Fruit fly (Drosophila melanogaster): ENCODE data around the gene CtsB.

Gene CtsB

dm6 chrX:13737939-13738338 is 44.0 kb downstream of the CtsB start, which contains the start of gene CG11134 (continued):
- TF ChIP-seq gt (GFP tag; IDR thresholded peaks at IDR 0.05) (no peak), Dref (GFP tag; IDR thresholded peaks at IDR 0.05) (peak; percentile 64), ci (GFP tag; IDR thresholded peaks at IDR 0.05) (no peak), B-H1 (GFP tag; IDR thresholded peaks at IDR 0.05) (no peak), schlank (tag; optimal IDR thresholded peaks at IDR 0.05) (no peak), CG12659 (GFP tag; optimal IDR thresholded peaks at IDR 0.05) (no peak), nmo (GFP tag; optimal IDR thresholded peaks at IDR 0.05) (no peak), HLHmδ (GFP tag; optimal IDR thresholded peaks at IDR 0.05) (no peak), HLH4C (GFP tag; IDR thresholded peaks at IDR 0.05; ENCODE audit: partially characterized antibody) (peak; percentile 60; the same call in 2 of the 3 replicates), CG11560 (tag; IDR thresholded peaks at IDR 0.05) (no peak), CG10274 (GFP tag; optimal IDR thresholded peaks at IDR 0.05) (no peak), mam (GFP tag; optimal IDR thresholded peaks at IDR 0.05) (no peak), CG10209 (GFP tag; optimal IDR thresholded peaks at IDR 0.05) (no peak), sens-2 (GFP tag; IDR thresholded peaks at IDR 0.05) (no peak), wor (GFP tag; IDR thresholded peaks at IDR 0.05) (no peak), lab (GFP tag; optimal IDR thresholded peaks at IDR 0.05) (no peak), CG17361 (GFP tag; IDR thresholded peaks at IDR 0.05) (no peak), Myb (GFP tag; optimal IDR thresholded peaks at IDR 0.05) (peak; percentile 61), ara (GFP tag; IDR thresholded peaks at IDR 0.05) (no peak), CG6272 (GFP tag; IDR thresholded peaks at IDR 0.05) (no peak), Stat92E (GFP tag; optimal IDR thresholded peaks at IDR 0.05) (no peak), jigr1 (GFP tag; IDR thresholded peaks at IDR 0.05) (no peak), CG12942 (GFP tag; optimal IDR thresholded peaks at IDR 0.05) (no peak), Sox100B (GFP tag; optimal IDR thresholded peaks at IDR 0.05) (no peak), tna (GFP tag; IDR thresholded peaks at IDR 0.05; ENCODE audit: partially characterized antibody) (peak; percentile 58), CG17328 (GFP tag; IDR thresholded peaks at IDR 0.05) (no peak), NfI (GFP tag; optimal IDR thresholded peaks at IDR 0.05) (no peak), aop (GFP tag; IDR thresholded peaks at IDR 0.05) (no peak), CG9876 (GFP tag; optimal IDR thresholded peaks at IDR 0.05) (no peak), dmrt99B (tag; optimal IDR thresholded peaks at IDR 0.05) (no peak), CG2875 (GFP tag; optimal IDR thresholded peaks at IDR 0.05) (no peak), slp2 (GFP tag; optimal IDR thresholded peaks at IDR 0.05) (no peak), cad (GFP tag; optimal IDR thresholded peaks at IDR 0.05) (no peak), zfh1 (GFP tag; IDR thresholded peaks at IDR 0.05) (no peak)

- peak; percentile 84 for TF ChIP-seq unc-4 (GFP tag; IDR thresholded peaks at IDR 0.05; ENCODE audit: partially characterized antibody)
- peak; percentile 48 for TF ChIP-seq gfzf (GFP tag; optimal IDR thresholded peaks at IDR 0.05)
- TF ChIP-seq HHEX (GFP tag; optimal IDR thresholded peaks at IDR 0.05) = no peak
- TF ChIP-seq zf30C (GFP tag; optimal IDR thresholded peaks at IDR 0.05) = peak; percentile 28
- TF ChIP-seq CG1647 (GFP tag; optimal IDR thresholded peaks at IDR 0.05) = no peak
- peak; percentile 88 for TF ChIP-seq bbx (GFP tag; IDR thresholded peaks at IDR 0.05; ENCODE audit: partially characterized antibody)
- no peak for TF ChIP-seq abd-A (tag; optimal IDR thresholded peaks at IDR 0.05)
- TF ChIP-seq BEAF-32 (GFP tag; optimal IDR thresholded peaks at IDR 0.05) = peak; percentile 91
- TF ChIP-seq HLH4C (GFP tag; IDR thresholded peaks at IDR 0.05; ENCODE audit: partially characterized antibody) = peak; percentile 84
- peak; percentile 22 for TF ChIP-seq CG33213 (GFP tag; optimal IDR thresholded peaks at IDR 0.05)
- peak; percentile 4 for TF ChIP-seq phol (tag; optimal IDR thresholded peaks at IDR 0.05)
- TF ChIP-seq CG15073 (GFP tag; optimal IDR thresholded peaks at IDR 0.05) = no peak
- peak; percentile 87 for TF ChIP-seq hb (GFP tag; IDR thresholded peaks at IDR 0.05; ENCODE audit: partially characterized antibody)
- TF ChIP-seq CG15601 (tag; optimal IDR thresholded peaks at IDR 0.05) = no peak
- TF ChIP-seq CG3995 (GFP tag; optimal IDR thresholded peaks at IDR 0.05) = peak; percentile 1
- TF ChIP-seq Dbx (GFP tag; IDR thresholded peaks at IDR 0.05) = no peak
- TF ChIP-seq Dp (GFP tag; optimal IDR thresholded peaks at IDR 0.05) = peak; percentile 64
- 0 out of 2 replicates have a peak, but pooled peaks have one; percentile 6 for TF ChIP-seq sob (GFP tag; IDR thresholded peaks at IDR 0.05)
- TF ChIP-seq amos (GFP tag; IDR thresholded peaks at IDR 0.05; ENCODE audit: partially characterized antibody) = peak; percentile 94
Observed at dm6 chrX:13736174-13736482, 45.8 kb downstream of the CtsB start, which contains the start of gene g. g (minus strand) TSS chrX:13736278.
